Worm (Caenorhabditis elegans) whole organism, L2 larva: ENCODE measurements around the gene nhr-138.

Experiments
- R02D3.7 ChIP-seq: fragments of 150-350 bp; optimal IDR thresholded peaks from 2 replicates; lab custom pipeline; 2014; ENCODE audit warnings: missing biosample characterization, missing genetic modification characterization
- ceh-16 ChIP-seq: fragments of 150-350 bp; optimal IDR thresholded peaks from 2 replicates; lab custom pipeline; 2014; ENCODE audit warnings: missing biosample characterization, missing genetic modification characterization
- lin-11 ChIP-seq: fragments of 150-350 bp; sonication (generic microtip); optimal IDR thresholded peaks from 2 replicates; lab custom pipeline; 2014; ENCODE audit warnings: missing biosample characterization, missing genetic modification characterization, inconsistent platforms, mixed read lengths
- nhr-12 ChIP-seq: fragments of 150-350 bp; optimal IDR thresholded peaks from 2 replicates; lab custom pipeline; 2014; ENCODE audit warnings: missing biosample characterization, missing genetic modification characterization
- skn-1 ChIP-seq: sonication (generic microtip); optimal IDR thresholded peaks from 2 replicates; lab custom pipeline; 2017; ENCODE audit warnings: missing biosample characterization, missing genetic modification characterization
- snpc-4 ChIP-seq: fragments of 150-350 bp; optimal IDR thresholded peaks from 2 replicates; lab custom pipeline; 2014; ENCODE audit warnings: missing biosample characterization, missing genetic modification characterization
- unc-62 ChIP-seq: fragments of 150-350 bp; optimal IDR thresholded peaks from 2 replicates; lab custom pipeline; 2014; ENCODE audit warnings: missing biosample characterization, missing genetic modification reagents, missing genetic modification characterization
- ztf-11 ChIP-seq: sonication (generic microtip); optimal IDR thresholded peaks from 2 replicates; lab custom pipeline; 2017; ENCODE audit warnings: missing biosample characterization, missing genetic modification characterization

DNA sequence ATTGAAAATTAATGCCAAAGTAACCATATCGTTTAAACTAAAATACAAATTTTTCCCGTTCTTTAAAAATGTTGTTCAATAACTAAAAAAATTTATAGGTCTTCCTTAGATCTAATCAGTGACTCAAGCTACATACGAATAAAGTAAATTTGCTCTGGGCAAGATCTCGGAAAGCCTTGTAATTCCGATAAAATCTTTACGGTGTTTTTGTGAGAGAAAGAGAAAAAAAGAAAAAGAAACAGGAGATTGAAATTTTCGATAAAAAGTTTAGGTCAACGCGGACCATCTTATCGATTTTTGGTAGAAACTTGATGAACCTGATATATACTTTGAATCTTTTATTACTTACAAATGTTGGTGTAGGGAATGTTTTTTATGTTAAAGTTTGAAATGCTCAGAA is 1.9 kb upstream of the nhr-138 start:
- TF ChIP-seq nhr-12 (tag; lab: Kevin White, UChicago) (no peak), snpc-4 (tag; lab: Kevin White, UChicago) (no peak), ztf-11 (tag; lab: Kevin White, UChicago) (no peak), ceh-16 (tag; lab: Kevin White, UChicago) (no peak), lin-11 (no peak), skn-1 (no peak), unc-62 (GFP tag; lab: Kevin White, UChicago) (no peak), R02D3.7 (tag; lab: Kevin White, UChicago) (no peak)
